Worm (Caenorhabditis elegans) whole organism, L1 larva: ENCODE data around the gene F14D7.6.

ENCODE experiments used
- blmp-1 ChIP-seq: fragments of 150-350 bp; optimal IDR thresholded peaks from 2 replicates; lab custom pipeline; 2014; ENCODE audit warnings: missing biosample characterization, missing genetic modification characterization
- ceh-63 ChIP-seq: fragments of 200-800 bp; sonication (Bioruptor generic); optimal IDR thresholded peaks from 2 replicates; lab custom pipeline; 2018; ENCODE audit warnings: mild to moderate bottlenecking, missing genetic modification characterization, missing compliant biosample characterization
- ceh-8 ChIP-seq: fragments of 200-800 bp; sonication (Bioruptor generic); optimal IDR thresholded peaks from 2 replicates; lab custom pipeline; 2018; ENCODE audit warnings: mild to moderate bottlenecking, missing genetic modification characterization, moderate library complexity, missing compliant biosample characterization
- ceh-82 ChIP-seq, 3 experiments: fragments of 150-350 bp in 1 of 3; sonication (generic microtip) in 2 of 3; optimal IDR thresholded peaks; 2 replicates each; lab custom pipeline; 2014 to 2017; ENCODE audit warnings: missing biosample characterization in 3 of 3, missing genetic modification characterization in 3 of 3
- ceh-88 ChIP-seq: fragments of 200-800 bp; sonication (Bioruptor generic); IDR thresholded peaks from 2 replicates; pipeline ENCODE4 v1.3.6; 2022; ENCODE audit warnings: missing genetic modification characterization, missing compliant biosample characterization
- ceh-90 ChIP-seq: sonication (generic microtip); optimal IDR thresholded peaks from 2 replicates; lab custom pipeline; 2016; ENCODE audit warnings: missing genetic modification characterization, missing compliant biosample characterization
- ces-1 ChIP-seq: fragments of 150-350 bp; optimal IDR thresholded peaks from 2 replicates; lab custom pipeline; 2014; ENCODE audit warnings: missing biosample characterization, missing genetic modification reagents, missing genetic modification characterization
- dpl-1 ChIP-seq, 3 experiments: fragments of 150-350 bp in 2 of 3; sonication (generic microtip) in 1 of 3; optimal IDR thresholded peaks; 2 replicates each; lab custom pipeline; 2014 to 2017; ENCODE audit warnings: missing biosample characterization in 3 of 3, missing genetic modification characterization in 3 of 3, missing genetic modification reagents in 3 of 3
- dsc-1 ChIP-seq: sonication (generic microtip); optimal IDR thresholded peaks from 2 replicates; lab custom pipeline; 2016; ENCODE audit warnings: mild to moderate bottlenecking, missing genetic modification characterization, missing compliant biosample characterization
- efl-1 ChIP-seq, 4 experiments: fragments of 150-350 bp; optimal IDR thresholded peaks in 3 of 4; peaks in 1 of 4; 1 replicate in 1 of 4; 2 replicates in 3 of 4; lab custom pipeline; 2014; ENCODE audit warnings: missing biosample characterization in 2 of 4, missing genetic modification characterization in 2 of 4, missing genetic modification reagents in 2 of 4
- egl-13 ChIP-seq: sonication (generic microtip); optimal IDR thresholded peaks from 2 replicates; lab custom pipeline; 2016; ENCODE audit warnings: missing genotype, missing genetic modification reagents, missing genetic modification characterization, missing compliant biosample characterization
- egl-27 ChIP-seq, 2 experiments: fragments of 150-350 bp in 1 of 2; sonication (generic microtip); optimal IDR thresholded peaks; 3 replicates each; lab custom pipeline; 2017 to 2018; ENCODE audit warnings: missing biosample characterization in 2 of 2, missing genetic modification characterization in 2 of 2, missing genetic modification reagents in 2 of 2
- elt-2 ChIP-seq: sonication (generic microtip); optimal IDR thresholded peaks from 2 replicates; lab custom pipeline; 2016; ENCODE audit warnings: missing genetic modification characterization, mild to moderate bottlenecking, inconsistent platforms, missing compliant biosample characterization, missing genetic modification reagents
- elt-3 ChIP-seq, 6 experiments: fragments of 150-350 bp in 1 of 6; sonication (generic microtip); optimal IDR thresholded peaks; 2 replicates each; lab custom pipeline; 2017 to 2018; ENCODE audit warnings: missing biosample characterization in 6 of 6, missing genetic modification characterization in 6 of 6, inconsistent platforms in 1 of 6
- fkh-10 ChIP-seq: sonication (generic microtip); optimal IDR thresholded peaks from 2 replicates; lab custom pipeline; 2017; ENCODE audit warnings: missing biosample characterization, missing genetic modification reagents, missing genetic modification characterization
- fkh-4 ChIP-seq: sonication (generic microtip); optimal IDR thresholded peaks from 2 replicates; lab custom pipeline; 2016; ENCODE audit warnings: missing compliant biosample characterization, missing genetic modification characterization, borderline replicate concordance
- fos-1 ChIP-seq: fragments of 150-350 bp; optimal IDR thresholded peaks from 2 replicates; lab custom pipeline; 2014; ENCODE audit warnings: missing biosample characterization, missing genetic modification characterization
- grh-1 ChIP-seq: fragments of 200-800 bp; sonication (Bioruptor generic); IDR thresholded peaks from 2 replicates; pipeline ENCODE4 v1.3.6; 2022; ENCODE audit warnings: missing genetic modification reagents, missing genetic modification characterization, missing compliant biosample characterization
- hlh-17 ChIP-seq: fragments of 200-800 bp; sonication (Bioruptor generic); optimal IDR thresholded peaks from 2 replicates; lab custom pipeline; 2018; ENCODE audit warnings: missing genetic modification characterization, mild to moderate bottlenecking, missing compliant biosample characterization, moderate library complexity, borderline replicate concordance
- isw-1 ChIP-seq: fragments of 200-800 bp; sonication (Bioruptor generic); IDR thresholded peaks from 2 replicates; pipeline ENCODE4 v1.3.6; 2022; ENCODE audit warnings: missing genetic modification characterization, missing compliant biosample characterization
- jun-1 ChIP-seq: fragments of 150-350 bp; optimal IDR thresholded peaks from 2 replicates; lab custom pipeline; 2014; ENCODE audit warnings: missing biosample characterization, missing genetic modification reagents, missing genetic modification characterization
- lin-13 ChIP-seq: fragments of 150-350 bp; optimal IDR thresholded peaks from 2 replicates; lab custom pipeline; 2014; ENCODE audit warnings: missing biosample characterization, missing genetic modification reagents, missing genetic modification characterization
- lin-14 ChIP-seq: fragments of 200-800 bp; sonication (Bioruptor generic); optimal IDR thresholded peaks from 2 replicates; lab custom pipeline; 2018; ENCODE audit warnings: mild to moderate bottlenecking, missing genetic modification characterization, moderate library complexity, missing compliant biosample characterization
- lin-35 ChIP-seq, 2 experiments: fragments of 150-350 bp; optimal IDR thresholded peaks; 2 replicates each; lab custom pipeline; 2014; ENCODE audit warnings: missing biosample characterization in 2 of 2, missing genetic modification characterization in 2 of 2, missing genetic modification reagents in 2 of 2
- lin-39 ChIP-seq: fragments of 150-350 bp; optimal IDR thresholded peaks from 2 replicates; lab custom pipeline; 2014; ENCODE audit warnings: missing biosample characterization, missing genetic modification reagents, missing genetic modification characterization
- mef-2 ChIP-seq: fragments of 150-350 bp; optimal IDR thresholded peaks from 2 replicates; lab custom pipeline; 2014; ENCODE audit warnings: missing biosample characterization, missing genetic modification characterization
- nhr-19 ChIP-seq: fragments of 200-800 bp; sonication (Bioruptor generic); conservative IDR thresholded peaks from 2 replicates; pipeline ENCODE4 v1.3.6; 2022; ENCODE audit warnings: missing genetic modification characterization, missing compliant biosample characterization
- nhr-20 ChIP-seq: sonication (generic microtip); optimal IDR thresholded peaks from 2 replicates; lab custom pipeline; 2016; ENCODE audit warnings: mild to moderate bottlenecking, missing genetic modification characterization, missing compliant biosample characterization
- nhr-237 ChIP-seq: fragments of 150-350 bp; optimal IDR thresholded peaks from 2 replicates; lab custom pipeline; 2014; ENCODE audit warnings: missing biosample characterization, missing genetic modification characterization
- nhr-71 ChIP-seq: sonication (generic microtip); optimal IDR thresholded peaks from 2 replicates; lab custom pipeline; 2016; ENCODE audit warnings: mild to moderate bottlenecking, missing genetic modification characterization, moderate library complexity, missing compliant biosample characterization
- nhr-76 ChIP-seq: sonication (generic microtip); optimal IDR thresholded peaks from 2 replicates; lab custom pipeline; 2017; ENCODE audit warnings: missing biosample characterization, missing genetic modification characterization
- nhr-77 ChIP-seq: fragments of 150-350 bp; optimal IDR thresholded peaks from 2 replicates; lab custom pipeline; 2014; ENCODE audit warnings: missing biosample characterization, missing genetic modification characterization
- nhr-84 ChIP-seq: sonication (generic microtip); optimal IDR thresholded peaks from 2 replicates; lab custom pipeline; 2017; ENCODE audit warnings: missing biosample characterization, missing genetic modification characterization
- nhr-85 ChIP-seq: sonication (generic microtip); peaks from one replicate; lab custom pipeline; 2016; ENCODE audit warnings: missing genetic modification characterization, inconsistent platforms, missing compliant biosample characterization
- pax-3 ChIP-seq: fragments of 200-800 bp; sonication (Bioruptor generic); optimal IDR thresholded peaks from 2 replicates; lab custom pipeline; 2018; ENCODE audit warnings: mild to moderate bottlenecking, missing genetic modification characterization, moderate library complexity, missing compliant biosample characterization
- rnt-1 ChIP-seq: sonication (generic microtip); optimal IDR thresholded peaks from 2 replicates; lab custom pipeline; 2016; ENCODE audit warnings: mild to moderate bottlenecking, missing genetic modification characterization, moderate library complexity, missing compliant biosample characterization
- snpc-4 ChIP-seq: fragments of 150-350 bp; optimal IDR thresholded peaks from 2 replicates; lab custom pipeline; 2014; ENCODE audit warnings: missing biosample characterization, missing genetic modification characterization
- snu-23 ChIP-seq: sonication (generic microtip); optimal IDR thresholded peaks from 2 replicates; lab custom pipeline; 2016; ENCODE audit warnings: missing genetic modification characterization, missing compliant biosample characterization
- sptf-1 ChIP-seq: fragments of 150-350 bp; optimal IDR thresholded peaks from 2 replicates; lab custom pipeline; 2014; ENCODE audit warnings: missing biosample characterization, missing genetic modification characterization
- swsn-7 ChIP-seq: sonication (generic microtip); optimal IDR thresholded peaks from 2 replicates; lab custom pipeline; 2016; ENCODE audit warnings: missing genetic modification characterization, missing compliant biosample characterization
- tbx-2 ChIP-seq: sonication (generic microtip); optimal IDR thresholded peaks from 2 replicates; lab custom pipeline; 2016; ENCODE audit warnings: missing genetic modification characterization, missing compliant biosample characterization
- unc-130 ChIP-seq: fragments of 150-350 bp; optimal IDR thresholded peaks from 2 replicates; lab custom pipeline; 2017; ENCODE audit warnings: missing biosample characterization, missing genetic modification characterization, inconsistent platforms
- unc-30 ChIP-seq: sonication (generic microtip); optimal IDR thresholded peaks from 2 replicates; lab custom pipeline; 2017; ENCODE audit warnings: missing biosample characterization, missing genetic modification characterization
- unc-86 ChIP-seq: sonication (generic microtip); optimal IDR thresholded peaks from 2 replicates; lab custom pipeline; 2016; ENCODE audit warnings: missing genetic modification characterization, missing compliant biosample characterization
- vab-15 ChIP-seq: sonication (generic microtip); optimal IDR thresholded peaks from 2 replicates; lab custom pipeline; 2017; ENCODE audit warnings: missing genotype, mild to moderate bottlenecking, missing genetic modification characterization, missing compliant biosample characterization
- xbp-1 ChIP-seq: sonication (generic microtip); optimal IDR thresholded peaks from 2 replicates; lab custom pipeline; 2016; ENCODE audit warnings: missing genetic modification characterization, missing compliant biosample characterization
- zag-1 ChIP-seq: fragments of 150-350 bp; optimal IDR thresholded peaks from 2 replicates; lab custom pipeline; 2014; ENCODE audit warnings: missing biosample characterization, missing genetic modification characterization
- zip-4 ChIP-seq: fragments of 200-800 bp; sonication (Bioruptor generic); optimal IDR thresholded peaks from 2 replicates; lab custom pipeline; 2018; ENCODE audit warnings: mild to moderate bottlenecking, missing genetic modification characterization, moderate library complexity, missing compliant biosample characterization
- ztf-4 ChIP-seq: fragments of 150-350 bp; optimal IDR thresholded peaks from 2 replicates; lab custom pipeline; 2014; ENCODE audit warnings: missing biosample characterization, missing genetic modification characterization

Gene F14D7.6

ce11 chrV:14350498-14350897, 49.3 kb downstream of the F14D7.6 start:
- peak; percentile 44 for TF ChIP-seq blmp-1 (tag; lab: Kevin White, UChicago)
- peak in 1 of 2 experiments; percentile 35 for TF ChIP-seq lin-35 (GFP tag; optimal IDR thresholded peaks at IDR 0.05; lab: Kevin White, UChicago)
- TF ChIP-seq snpc-4 (tag; lab: Kevin White, UChicago) = no peak

- TF ChIP-seq fos-1 (tag; lab: Kevin White, UChicago) (peak; percentile 25), nhr-85 (peak; percentile 77), nhr-71 (tag; lab: Kevin White, UChicago) (peak; percentile 82), hlh-17 (GFP tag; lab: Kevin White, UChicago) (no peak), ceh-8 (GFP tag; lab: Kevin White, UChicago) (no peak), nhr-237 (peak; percentile 58), egl-27 (tag; optimal IDR thresholded peaks at IDR 0.05; lab: Kevin White, UChicago) (peak; percentile 13 to 19), ceh-82 (tag; optimal IDR thresholded peaks at IDR 0.05; lab: Kevin White, UChicago) (peak; percentile 59 to 94 (median 59)), nhr-20 (tag; lab: Kevin White, UChicago) (peak; percentile 85), swsn-7 (tag; lab: Kevin White, UChicago) (peak; percentile 79), lin-35 (GFP tag; optimal IDR thresholded peaks at IDR 0.05; lab: Kevin White, UChicago) (peak; percentile 83 to 85), xbp-1 (tag; lab: Kevin White, UChicago) (peak; percentile 71), dpl-1 (GFP tag; optimal IDR thresholded peaks at IDR 0.05; lab: Kevin White, UChicago) (peak; percentile 65 to 75 (median 72)), lin-14 (GFP tag; lab: Kevin White, UChicago) (peak; percentile 96), unc-86 (tag; lab: Kevin White, UChicago) (peak; percentile 73), nhr-19 (GFP tag; lab: Robert Waterston, UW) (peak; percentile 66), nhr-84 (no peak), tbx-2 (tag; lab: Kevin White, UChicago) (peak; percentile 77), pax-3 (peak; percentile 85), isw-1 (GFP tag; lab: Robert Waterston, UW) (peak; percentile 60), unc-30 (tag; lab: Kevin White, UChicago) (no peak), lin-13 (GFP tag; lab: Kevin White, UChicago) (peak; percentile 63), snu-23 (GFP tag; lab: Kevin White, UChicago) (peak; percentile 91), snpc-4 (tag; lab: Kevin White, UChicago) (peak; percentile 62), mef-2 (tag; lab: Kevin White, UChicago) (no peak), ztf-4 (no peak), jun-1 (tag; lab: Kevin White, UChicago) (peak; percentile 51), vab-15 (tag; lab: Kevin White, UChicago) (no peak), elt-2 (tag; lab: Kevin White, UChicago) (peak; percentile 8), elt-3 (tag; optimal IDR thresholded peaks at IDR 0.05; lab: Kevin White, UChicago) (peak in 4 of 6 experiments; percentile 15 to 82 (median 30)), dsc-1 (tag; lab: Kevin White, UChicago) (peak; percentile 35), zip-4 (GFP tag; lab: Kevin White, UChicago) (no peak), grh-1 (peak; percentile 56; the same call in 1 of the 2 replicates), ceh-88 (GFP tag; lab: Robert Waterston, UW) (no peak), ceh-90 (tag; lab: Kevin White, UChicago) (no peak), fkh-10 (peak; percentile 70), efl-1 (optimal IDR thresholded peaks at IDR 0.05; lab: Kevin White, UChicago) (peak; percentile 82 to 87), efl-1 (GFP tag; optimal IDR thresholded peaks at IDR 0.05 in 1 of 2; lab: Kevin White, UChicago) (peak; percentile 77 to 97), ces-1 (GFP tag; lab: Kevin White, UChicago) (no peak), egl-13 (tag; lab: Kevin White, UChicago) (peak; percentile 67), sptf-1 (tag; lab: Kevin White, UChicago) (no peak), lin-39 (tag; lab: Kevin White, UChicago) (no peak), nhr-76 (tag; lab: Kevin White, UChicago) (no peak), zag-1 (tag; lab: Kevin White, UChicago) (no peak), ceh-63 (GFP tag; lab: Kevin White, UChicago) (no peak), nhr-77 (tag; lab: Kevin White, UChicago) (peak; percentile 86), fkh-4 (tag; lab: Kevin White, UChicago) (no peak), rnt-1 (tag; lab: Kevin White, UChicago) (peak; percentile 73), unc-130 (peak; percentile 51)
Observed at ce11 chrV:14350949-14351348, 49.7 kb downstream of the F14D7.6 start.
